Fruit fly (Drosophila melanogaster) whole organism, embryonic: Measurements from ENCODE around the gene CG31344.

Experiments used
- Antp ChIP-seq: fragments of 200-800 bp; sonication (Bioruptor generic); optimal IDR thresholded peaks from 3 replicates; lab custom pipeline; 2016; ENCODE audit warnings: missing biosample characterization, missing genetic modification characterization
- Blimp-1 ChIP-seq: fragments of 200-800 bp; sonication (Bioruptor generic); optimal IDR thresholded peaks from 3 replicates; lab custom pipeline; 2018; ENCODE audit warnings: missing biosample characterization, missing genetic modification characterization, mild to moderate bottlenecking, moderate library complexity, missing genetic modification reagents
- BtbVII ChIP-seq: fragments of 200-800 bp; sonication (Bioruptor generic); optimal IDR thresholded peaks from 3 replicates; lab custom pipeline; 2017; ENCODE audit warnings: missing biosample characterization, mild to moderate bottlenecking, missing genetic modification characterization
- C15 ChIP-seq: fragments of 200-800 bp; sonication (Bioruptor generic); IDR thresholded peaks from 3 replicates; pipeline ENCODE4 v1.3.6; 2022; ENCODE audit warnings: missing biosample characterization, missing genetic modification characterization
- CG11695 ChIP-seq: fragments of 200-800 bp; sonication (Bioruptor generic); IDR thresholded peaks from 3 replicates; pipeline ENCODE4 v1.3.6; 2022; ENCODE audit warnings: missing biosample characterization, missing genetic modification characterization
- CG12942 ChIP-seq: fragments of 200-800 bp; sonication (Bioruptor generic); optimal IDR thresholded peaks from 3 replicates; lab custom pipeline; 2016; ENCODE audit warnings: missing biosample characterization, missing genetic modification characterization
- CG13424 ChIP-seq: fragments of 200-800 bp; sonication (Bioruptor generic); optimal IDR thresholded peaks from 2 replicates; lab custom pipeline; 2019; ENCODE audit warnings: missing biosample characterization, mild to moderate bottlenecking, missing genetic modification characterization, moderate library complexity
- CG1647 ChIP-seq: fragments of 200-800 bp; sonication (Bioruptor generic); optimal IDR thresholded peaks from 3 replicates; lab custom pipeline; 2016; ENCODE audit warnings: missing biosample characterization, missing genetic modification characterization
- CG16813 ChIP-seq: fragments of 200-800 bp; sonication (Bioruptor generic); IDR thresholded peaks from 3 replicates; pipeline ENCODE4 v1.3.6; 2022; ENCODE audit warnings: missing biosample characterization, missing genetic modification characterization; ENCODE audit not compliant: partially characterized antibody
- CG16863 ChIP-seq: fragments of 200-800 bp; sonication (Bioruptor generic); optimal IDR thresholded peaks from 3 replicates; lab custom pipeline; 2016; ENCODE audit warnings: missing biosample characterization, missing genetic modification characterization
- CG17361 ChIP-seq: fragments of 200-800 bp; sonication (Bioruptor generic); IDR thresholded peaks from 3 replicates; pipeline ENCODE4 v1.3.6; 2022; ENCODE audit warnings: missing biosample characterization, missing genetic modification characterization
- CG17612 ChIP-seq: fragments of 200-800 bp; sonication (Bioruptor generic); IDR thresholded peaks from 2 replicates; pipeline ENCODE4 v1.3.6; 2022; ENCODE audit warnings: missing biosample characterization, missing genetic modification characterization
- CG18262 ChIP-seq: fragments of 200-800 bp; optimal IDR thresholded peaks from 3 replicates; lab custom pipeline; 2019; ENCODE audit warnings: missing biosample characterization, mild to moderate bottlenecking, missing genetic modification characterization, moderate library complexity
- CG18619 ChIP-seq: fragments of 200-800 bp; sonication (Bioruptor generic); optimal IDR thresholded peaks from 3 replicates; lab custom pipeline; 2017; ENCODE audit warnings: missing biosample characterization, mild to moderate bottlenecking, missing genetic modification characterization
- CG18764 ChIP-seq: fragments of 200-800 bp; sonication (Bioruptor generic); optimal IDR thresholded peaks from 3 replicates; lab custom pipeline; 2016; ENCODE audit warnings: missing biosample characterization, missing genetic modification characterization
- CG32532 ChIP-seq: fragments of 200-800 bp; sonication (Bioruptor generic); IDR thresholded peaks from 2 replicates; pipeline ENCODE4 v1.3.6; 2022; ENCODE audit warnings: missing biosample characterization, missing genetic modification characterization
- CG34224 ChIP-seq: fragments of 200-800 bp; sonication (Bioruptor generic); IDR thresholded peaks from 3 replicates; pipeline ENCODE4 v1.3.6; 2022; ENCODE audit warnings: missing biosample characterization, missing genetic modification characterization; ENCODE audit not compliant: partially characterized antibody
- CG3847 ChIP-seq: fragments of 200-800 bp; sonication (Bioruptor generic); IDR thresholded peaks from 2 replicates; pipeline ENCODE4 v1.3.6; 2022; ENCODE audit warnings: missing biosample characterization, missing genetic modification characterization
- CG3995 ChIP-seq: fragments of 200-800 bp; sonication (Bioruptor generic); optimal IDR thresholded peaks from 3 replicates; lab custom pipeline; 2016; ENCODE audit warnings: missing biosample characterization, missing genetic modification characterization
- CG4617 ChIP-seq: fragments of 200-800 bp; sonication (Bioruptor generic); optimal IDR thresholded peaks from 3 replicates; lab custom pipeline; 2016; ENCODE audit warnings: missing biosample characterization, missing genetic modification characterization, borderline replicate concordance
- CG4707 ChIP-seq: fragments of 200-800 bp; sonication (Bioruptor generic); optimal IDR thresholded peaks from 2 replicates; lab custom pipeline; 2018; ENCODE audit warnings: missing biosample characterization, mild to moderate bottlenecking, missing genetic modification characterization, moderate library complexity
- CG4820 ChIP-seq: fragments of 200-800 bp; sonication (Bioruptor generic); optimal IDR thresholded peaks from 3 replicates; lab custom pipeline; 2016; ENCODE audit warnings: missing biosample characterization, missing genetic modification characterization
- CG6765 ChIP-seq: fragments of 200-800 bp; sonication (Bioruptor generic); optimal IDR thresholded peaks from 3 replicates; lab custom pipeline; 2017; ENCODE audit warnings: missing biosample characterization, mild to moderate bottlenecking, missing genetic modification characterization
- CG7745 ChIP-seq: fragments of 200-800 bp; sonication (Bioruptor generic); optimal IDR thresholded peaks from 2 replicates; lab custom pipeline; 2018; ENCODE audit warnings: missing biosample characterization, mild to moderate bottlenecking, missing genetic modification characterization, moderate library complexity
- CG8089 ChIP-seq: fragments of 200-800 bp; sonication (Bioruptor generic); optimal IDR thresholded peaks from 3 replicates; lab custom pipeline; 2016; ENCODE audit warnings: missing biosample characterization, missing genetic modification characterization
- Camta ChIP-seq: fragments of 200-800 bp; sonication (Bioruptor generic); optimal IDR thresholded peaks from 2 replicates; lab custom pipeline; 2016; ENCODE audit warnings: missing biosample characterization, missing genetic modification characterization
- Fer3 ChIP-seq: fragments of 200-800 bp; sonication (Bioruptor generic); optimal IDR thresholded peaks from 2 replicates; lab custom pipeline; 2018; ENCODE audit warnings: missing biosample characterization, mild to moderate bottlenecking, missing genetic modification characterization, moderate library complexity
- HHEX ChIP-seq: fragments of 200-800 bp; sonication (Bioruptor generic); optimal IDR thresholded peaks from 3 replicates; lab custom pipeline; 2017; ENCODE audit warnings: missing biosample characterization, mild to moderate bottlenecking, missing genetic modification characterization, missing genetic modification reagents
- HLH3B ChIP-seq: fragments of 200-800 bp; sonication (Bioruptor generic); IDR thresholded peaks from 2 replicates; pipeline ENCODE4 v1.3.6; 2022; ENCODE audit warnings: missing biosample characterization, missing genetic modification characterization
- HmgZ ChIP-seq: fragments of 200-800 bp; sonication (Bioruptor generic); optimal IDR thresholded peaks from 2 replicates; lab custom pipeline; 2018; ENCODE audit warnings: missing biosample characterization, mild to moderate bottlenecking, missing genetic modification characterization
- Mad ChIP-seq: fragments of 200-800 bp; sonication (Bioruptor generic); optimal IDR thresholded peaks from 2 replicates; lab custom pipeline; 2016; ENCODE audit warnings: missing biosample characterization, missing genetic modification characterization
- NfI ChIP-seq: fragments of 200-800 bp; sonication (Bioruptor generic); optimal IDR thresholded peaks from 3 replicates; lab custom pipeline; 2018; ENCODE audit warnings: missing biosample characterization, mild to moderate bottlenecking, missing genetic modification characterization, moderate library complexity
- Pdp1 ChIP-seq, 2 experiments: fragments of 200-800 bp; sonication (Bioruptor generic); optimal IDR thresholded peaks; 3 replicates each; lab custom pipeline; 2016; ENCODE audit warnings: missing biosample characterization in 2 of 2, missing genetic modification characterization in 2 of 2, mild to moderate bottlenecking in 1 of 2, moderate library complexity in 1 of 2
- Rfx ChIP-seq: fragments of 200-800 bp; sonication (Bioruptor generic); IDR thresholded peaks from 2 replicates; pipeline ENCODE4 v1.3.6; 2022; ENCODE audit warnings: missing biosample characterization, missing genetic modification characterization
- Scr ChIP-seq: fragments of 200-800 bp; sonication (Bioruptor generic); IDR thresholded peaks from 2 replicates; pipeline ENCODE4 v1.3.6; 2022; ENCODE audit warnings: missing biosample characterization, missing genetic modification characterization; ENCODE audit not compliant: partially characterized antibody
- Xbp1 ChIP-seq: fragments of 200-800 bp; sonication (Bioruptor generic); optimal IDR thresholded peaks from 3 replicates; lab custom pipeline; 2016; ENCODE audit warnings: missing biosample characterization, mild to moderate bottlenecking, missing genetic modification characterization
- Xrp1 ChIP-seq: fragments of 200-800 bp; sonication (Bioruptor generic); IDR thresholded peaks from 2 replicates; pipeline ENCODE4 v1.3.6; 2022; ENCODE audit warnings: missing biosample characterization, missing genetic modification characterization
- abd-A ChIP-seq: fragments of 200-800 bp; sonication (Bioruptor generic); optimal IDR thresholded peaks from 3 replicates; lab custom pipeline; 2019; ENCODE audit warnings: missing biosample characterization, mild to moderate bottlenecking, missing genetic modification characterization, moderate library complexity
- ara ChIP-seq: fragments of 200-800 bp; sonication (Bioruptor generic); IDR thresholded peaks from 2 replicates; pipeline ENCODE4 v1.3.6; 2022; ENCODE audit warnings: missing biosample characterization, missing genetic modification characterization
- bigmax ChIP-seq: fragments of 200-800 bp; sonication (Bioruptor generic); optimal IDR thresholded peaks from 2 replicates; lab custom pipeline; 2018; ENCODE audit warnings: missing biosample characterization, mild to moderate bottlenecking, missing genetic modification characterization
- emc ChIP-seq: fragments of 200-800 bp; sonication (Bioruptor generic); optimal IDR thresholded peaks from 2 replicates; lab custom pipeline; 2016; ENCODE audit warnings: missing biosample characterization, missing genetic modification characterization
- esg ChIP-seq: fragments of 200-800 bp; sonication (Bioruptor generic); conservative IDR thresholded peaks from 2 replicates; pipeline ENCODE4 v1.3.6; 2022; ENCODE audit warnings: missing biosample characterization, missing genetic modification characterization
- gsb ChIP-seq: fragments of 200-800 bp; sonication (Bioruptor generic); IDR thresholded peaks from 2 replicates; pipeline ENCODE4 v1.3.6; 2022; ENCODE audit warnings: missing biosample characterization, missing genetic modification characterization
- h ChIP-seq: fragments of >200 bp; optimal IDR thresholded peaks from 2 replicates; lab custom pipeline; 2017
- jumu ChIP-seq: fragments of 200-800 bp; sonication (Bioruptor generic); optimal IDR thresholded peaks from 3 replicates; lab custom pipeline; 2016; ENCODE audit warnings: missing biosample characterization, missing genetic modification characterization
- p53 ChIP-seq: fragments of 200-800 bp; sonication (Bioruptor generic); optimal IDR thresholded peaks from 2 replicates; lab custom pipeline; 2016; ENCODE audit warnings: missing biosample characterization, missing genetic modification characterization
- pb ChIP-seq: fragments of 200-800 bp; sonication (Bioruptor generic); optimal IDR thresholded peaks from 3 replicates; lab custom pipeline; 2016; ENCODE audit warnings: missing biosample characterization, missing genetic modification characterization
- pzg ChIP-seq: fragments of 200-800 bp; sonication (Bioruptor generic); optimal IDR thresholded peaks from 3 replicates; lab custom pipeline; 2018; ENCODE audit warnings: missing biosample characterization, mild to moderate bottlenecking, missing genetic modification characterization, moderate library complexity
- sc ChIP-seq, 3 experiments: fragments of >200 bp in 2 of 3; fragments of 200-800 bp in 1 of 3; sonication (Bioruptor generic) in 1 of 3; optimal IDR thresholded peaks; 2 replicates in 2 of 3; 3 replicates in 1 of 3; lab custom pipeline; 2017; ENCODE audit warnings: mild to moderate bottlenecking in 1 of 3, missing biosample characterization in 1 of 3, missing genetic modification characterization in 1 of 3, missing genetic modification reagents in 1 of 3
- shn ChIP-seq: fragments of 200-800 bp; sonication (Bioruptor generic); optimal IDR thresholded peaks from 3 replicates; lab custom pipeline; 2016; ENCODE audit warnings: missing biosample characterization, missing genetic modification characterization
- tin ChIP-seq: fragments of 200-800 bp; sonication (Bioruptor generic); optimal IDR thresholded peaks from 3 replicates; lab custom pipeline; 2016; ENCODE audit warnings: missing biosample characterization, missing genetic modification characterization
- tio ChIP-seq: fragments of 200-800 bp; sonication (Bioruptor generic); optimal IDR thresholded peaks from 2 replicates; lab custom pipeline; 2017; ENCODE audit warnings: missing biosample characterization, missing genetic modification characterization, inconsistent platforms

The CG31344 gene

dm6 chr3R:15206273-15206672, 18.9 kb downstream of the CG31344 start, which contains the start of gene Spn88Ea (continued):
- TF ChIP-seq Fer3 (tag; lab: Kevin White, UChicago) (no peak), HmgZ (tag; lab: Kevin White, UChicago) (no peak), CG6765 (GFP tag; lab: Kevin White, UChicago) (no peak), CG7745 (tag; lab: Kevin White, UChicago) (no peak), pb (no peak), NfI (GFP tag; lab: Kevin White, UChicago) (no peak), p53 (no peak), CG18262 (tag; lab: Kevin White, UChicago) (no peak), CG11695 (GFP tag; lab: Robert Waterston, UW) (no peak), CG3995 (peak; percentile 96), tio (GFP tag; lab: Kevin White, UChicago) (no peak), CG34224 (GFP tag; lab: Robert Waterston, UW) (peak; percentile 33; the same call in 1 of the 3 replicates), CG32532 (no peak), sc (optimal IDR thresholded peaks at IDR 0.05; lab: Kevin White, UChicago) (no peak), sc (GFP tag; optimal IDR thresholded peaks at IDR 0.05; lab: Kevin White, UChicago) (no peak), CG12942 (GFP tag; lab: Kevin White, UChicago) (no peak), CG17361 (no peak), CG16863 (no peak), HHEX (no peak), shn (no peak), Xbp1 (no peak), esg (GFP tag; lab: Robert Waterston, UW) (no peak), CG18764 (GFP tag; lab: Kevin White, UChicago) (no peak), CG8089 (GFP tag; lab: Kevin White, UChicago) (no peak), Scr (GFP tag; lab: Robert Waterston, UW) (0 out of 2 replicates have a peak, but pooled peaks have one; percentile 19), bigmax (no peak), BtbVII (GFP tag; lab: Kevin White, UChicago) (no peak), Antp (GFP tag; lab: Kevin White, UChicago) (no peak), CG17612 (GFP tag; lab: Robert Waterston, UW) (no peak), gsb (GFP tag; lab: Robert Waterston, UW) (no peak), CG4820 (GFP tag; lab: Kevin White, UChicago) (no peak), Xrp1 (no peak), Pdp1 (GFP tag; optimal IDR thresholded peaks at IDR 0.05; lab: Kevin White, UChicago) (no peak), ara (GFP tag; lab: Robert Waterston, UW) (no peak), jumu (GFP tag; lab: Kevin White, UChicago) (no peak), HLH3B (GFP tag; lab: Robert Waterston, UW) (no peak), CG13424 (tag; lab: Kevin White, UChicago) (no peak), CG4617 (GFP tag; lab: Kevin White, UChicago) (no peak), Blimp-1 (GFP tag; lab: Kevin White, UChicago) (no peak), emc (GFP tag; lab: Kevin White, UChicago) (no peak), CG18619 (GFP tag; lab: Kevin White, UChicago) (no peak), CG1647 (GFP tag; lab: Kevin White, UChicago) (no peak), Mad (GFP tag; lab: Kevin White, UChicago) (no peak), Camta (no peak), abd-A (tag; lab: Kevin White, UChicago) (no peak), CG3847 (GFP tag; lab: Robert Waterston, UW) (no peak), tin (GFP tag; lab: Kevin White, UChicago) (no peak), C15 (no peak), pzg (peak; percentile 26), Rfx (no peak), CG4707 (GFP tag; lab: Kevin White, UChicago) (no peak), h (lab: Kevin White, UChicago) (no peak), CG16813 (GFP tag; lab: Robert Waterston, UW) (no peak)
